Fruit fly (Drosophila melanogaster): ENCODE data around the gene D12.

The D12 gene

dm6 chr2L:8392298-8392697 is 44.9 kb downstream of the D12 start, which contains the start of gene CG42820:
TSS of gene CG42820 (minus strand) at chr2L:8392398.
- TF ChIP-seq pan (optimal IDR thresholded peaks at IDR 0.05) (no peak), EcR (GFP tag; optimal IDR thresholded peaks at IDR 0.05) (no peak), psq (optimal IDR thresholded peaks at IDR 0.05) (no peak), usp (GFP tag; optimal IDR thresholded peaks at IDR 0.05) (no peak), Dll (optimal IDR thresholded peaks at IDR 0.05) (no peak), CG8478 (optimal IDR thresholded peaks at IDR 0.05) (no peak)

dm6 chr2L:8389231-8389630 is 47.9 kb downstream of the D12 start, which contains the start of gene CG42819:
TSS of gene CG42819 (minus strand) at chr2L:8389331.
- no peak for TF ChIP-seq CG8478 (optimal IDR thresholded peaks at IDR 0.05)
- TF ChIP-seq pan (optimal IDR thresholded peaks at IDR 0.05): no peak
- no peak for TF ChIP-seq EcR (GFP tag; optimal IDR thresholded peaks at IDR 0.05)
- no peak for TF ChIP-seq Dll (optimal IDR thresholded peaks at IDR 0.05)
- TF ChIP-seq usp (GFP tag; optimal IDR thresholded peaks at IDR 0.05): no peak
- TF ChIP-seq psq (optimal IDR thresholded peaks at IDR 0.05): no peak

dm6 chr2L:8385849-8386248 is 51.3 kb downstream of the D12 start:
- TF ChIP-seq CG8478 (optimal IDR thresholded peaks at IDR 0.05) (no peak), pan (optimal IDR thresholded peaks at IDR 0.05) (no peak), psq (optimal IDR thresholded peaks at IDR 0.05) (no peak), usp (GFP tag; optimal IDR thresholded peaks at IDR 0.05) (no peak), EcR (GFP tag; optimal IDR thresholded peaks at IDR 0.05) (no peak), Dll (optimal IDR thresholded peaks at IDR 0.05) (no peak)

- TF ChIP-seq Dll (optimal IDR thresholded peaks at IDR 0.05) (no peak), EcR (GFP tag; optimal IDR thresholded peaks at IDR 0.05) (no peak), CG8478 (optimal IDR thresholded peaks at IDR 0.05) (no peak), usp (GFP tag; optimal IDR thresholded peaks at IDR 0.05) (no peak), pan (optimal IDR thresholded peaks at IDR 0.05) (no peak), psq (optimal IDR thresholded peaks at IDR 0.05) (no peak)
Measured at dm6 chr2L:8384985-8385519, 52.1 kb downstream of the D12 start.

dm6 chr2L:8384108-8384601 is 53.0 kb downstream of the D12 start, which contains the start of the genes Dad1 and CG13384:
TSS of gene Dad1 (minus strand) at chr2L:8384137.
TSS of gene CG13384 (plus strand) at chr2L:8384455.
- TF ChIP-seq CG8478 (optimal IDR thresholded peaks at IDR 0.05): no peak
- TF ChIP-seq usp (GFP tag; optimal IDR thresholded peaks at IDR 0.05): no peak
- no peak for TF ChIP-seq pan (optimal IDR thresholded peaks at IDR 0.05)
- TF ChIP-seq Dll (optimal IDR thresholded peaks at IDR 0.05): no peak
- no peak for TF ChIP-seq EcR (GFP tag; optimal IDR thresholded peaks at IDR 0.05)
- TF ChIP-seq psq (optimal IDR thresholded peaks at IDR 0.05): no peak
